Fruit fly (Drosophila melanogaster) whole organism, embryonic: ENCODE results near the gene Slu7.

Experiments used
- CG1024 ChIP-seq: fragments of 200-800 bp; sonication (Bioruptor generic); IDR thresholded peaks from 2 replicates; pipeline ENCODE4 v1.3.6; 2022; ENCODE audit warnings: missing biosample characterization, missing genetic modification characterization
- CG10267 ChIP-seq: fragments of 200-800 bp; sonication (Bioruptor generic); optimal IDR thresholded peaks from 2 replicates; lab custom pipeline; 2018; ENCODE audit warnings: missing biosample characterization, mild to moderate bottlenecking, missing genetic modification characterization, moderate library complexity
- CG10565 ChIP-seq: fragments of 200-800 bp; sonication (Bioruptor generic); optimal IDR thresholded peaks from 3 replicates; lab custom pipeline; 2016; ENCODE audit warnings: missing biosample characterization, mild to moderate bottlenecking, missing genetic modification characterization
- CG12769 ChIP-seq: fragments of 200-800 bp; sonication (Bioruptor generic); optimal IDR thresholded peaks from 2 replicates; lab custom pipeline; 2019; ENCODE audit warnings: missing biosample characterization, mild to moderate bottlenecking, missing genetic modification characterization, moderate library complexity
- CG13424 ChIP-seq: fragments of 200-800 bp; sonication (Bioruptor generic); optimal IDR thresholded peaks from 2 replicates; lab custom pipeline; 2019; ENCODE audit warnings: missing biosample characterization, mild to moderate bottlenecking, missing genetic modification characterization, moderate library complexity
- CG14965 ChIP-seq: fragments of 200-800 bp; sonication (Bioruptor generic); optimal IDR thresholded peaks from 2 replicates; lab custom pipeline; 2016; ENCODE audit warnings: missing biosample characterization, missing genetic modification characterization, borderline replicate concordance
- CG15073 ChIP-seq: fragments of 200-800 bp; sonication (Bioruptor generic); optimal IDR thresholded peaks from 2 replicates; lab custom pipeline; 2016; ENCODE audit warnings: missing biosample characterization, missing genetic modification characterization
- CG1603 ChIP-seq: fragments of 200-800 bp; sonication (Bioruptor generic); optimal IDR thresholded peaks from 2 replicates; lab custom pipeline; 2019; ENCODE audit warnings: missing biosample characterization, mild to moderate bottlenecking, missing genetic modification characterization, moderate library complexity
- CG17186 ChIP-seq: fragments of 200-800 bp; sonication (Bioruptor generic); optimal IDR thresholded peaks from 3 replicates; lab custom pipeline; 2017; ENCODE audit warnings: missing biosample characterization, missing genetic modification reagents, missing genetic modification characterization
- CG17612 ChIP-seq: fragments of 200-800 bp; sonication (Bioruptor generic); IDR thresholded peaks from 2 replicates; pipeline ENCODE4 v1.3.6; 2022; ENCODE audit warnings: missing biosample characterization, missing genetic modification characterization
- CG1832 ChIP-seq: fragments of 200-800 bp; sonication (Bioruptor generic); optimal IDR thresholded peaks from 2 replicates; lab custom pipeline; 2017; ENCODE audit warnings: missing biosample characterization, mild to moderate bottlenecking, missing genetic modification characterization, inconsistent platforms
- CG18476 ChIP-seq: fragments of 200-800 bp; sonication (Bioruptor generic); optimal IDR thresholded peaks from 2 replicates; lab custom pipeline; 2016; ENCODE audit warnings: missing biosample characterization, mild to moderate bottlenecking, missing genetic modification characterization
- CG2875 ChIP-seq: fragments of 200-800 bp; sonication (Bioruptor generic); optimal IDR thresholded peaks from 2 replicates; lab custom pipeline; 2017; ENCODE audit warnings: missing biosample characterization, mild to moderate bottlenecking, missing genetic modification characterization, missing genetic modification reagents
- CG43689 ChIP-seq: fragments of 200-800 bp; sonication (Bioruptor generic); IDR thresholded peaks from 2 replicates; pipeline ENCODE4 v1.3.6; 2022; ENCODE audit warnings: missing biosample characterization, missing genetic modification characterization
- CG4820 ChIP-seq: fragments of 200-800 bp; sonication (Bioruptor generic); optimal IDR thresholded peaks from 3 replicates; lab custom pipeline; 2016; ENCODE audit warnings: missing biosample characterization, missing genetic modification characterization
- CG6272 ChIP-seq: fragments of 200-800 bp; sonication (Bioruptor generic); IDR thresholded peaks from 2 replicates; pipeline ENCODE4 v1.3.6; 2022; ENCODE audit warnings: missing biosample characterization, missing genetic modification characterization
- CG6765 ChIP-seq: fragments of 200-800 bp; sonication (Bioruptor generic); optimal IDR thresholded peaks from 3 replicates; lab custom pipeline; 2017; ENCODE audit warnings: missing biosample characterization, mild to moderate bottlenecking, missing genetic modification characterization
- CG9817 ChIP-seq: fragments of 200-800 bp; sonication (Bioruptor generic); optimal IDR thresholded peaks from 2 replicates; lab custom pipeline; 2018; ENCODE audit warnings: missing biosample characterization, mild to moderate bottlenecking, missing genetic modification characterization, moderate library complexity
- CrebB ChIP-seq: fragments of 200-800 bp; sonication (Bioruptor generic); optimal IDR thresholded peaks from 3 replicates; lab custom pipeline; 2018; ENCODE audit warnings: missing biosample characterization, mild to moderate bottlenecking, missing genetic modification characterization
- Elba2 ChIP-seq: fragments of 200-800 bp; sonication (Bioruptor generic); optimal IDR thresholded peaks from 3 replicates; lab custom pipeline; 2016; ENCODE audit warnings: missing biosample characterization, missing genetic modification characterization
- Fer1 ChIP-seq: fragments of 200-800 bp; sonication (Bioruptor generic); optimal IDR thresholded peaks from 2 replicates; lab custom pipeline; 2017; ENCODE audit warnings: missing biosample characterization, mild to moderate bottlenecking, missing genetic modification characterization
- HHEX ChIP-seq: fragments of 200-800 bp; sonication (Bioruptor generic); optimal IDR thresholded peaks from 3 replicates; lab custom pipeline; 2017; ENCODE audit warnings: missing biosample characterization, mild to moderate bottlenecking, missing genetic modification characterization, missing genetic modification reagents
- Lpt ChIP-seq: fragments of >200 bp; optimal IDR thresholded peaks from 2 replicates; lab custom pipeline; 2018; ENCODE audit warnings: missing biosample characterization, missing genetic modification characterization
- NK7.1 ChIP-seq: fragments of 200-800 bp; sonication (Bioruptor generic); optimal IDR thresholded peaks from 3 replicates; lab custom pipeline; 2016; ENCODE audit warnings: missing biosample characterization, missing genetic modification characterization
- NfI ChIP-seq: fragments of 200-800 bp; sonication (Bioruptor generic); optimal IDR thresholded peaks from 3 replicates; lab custom pipeline; 2018; ENCODE audit warnings: missing biosample characterization, mild to moderate bottlenecking, missing genetic modification characterization, moderate library complexity
- PHDP ChIP-seq: fragments of 200-800 bp; sonication (Bioruptor generic); optimal IDR thresholded peaks from 3 replicates; lab custom pipeline; 2018; ENCODE audit warnings: missing biosample characterization, mild to moderate bottlenecking, missing genetic modification characterization, moderate library complexity
- Sox100B ChIP-seq: fragments of 200-800 bp; sonication (Bioruptor generic); optimal IDR thresholded peaks from 3 replicates; lab custom pipeline; 2018; ENCODE audit warnings: missing biosample characterization, mild to moderate bottlenecking, missing genetic modification characterization
- al ChIP-seq: fragments of 200-800 bp; sonication (Bioruptor generic); IDR thresholded peaks from 2 replicates; pipeline ENCODE4 v1.3.6; 2022; ENCODE audit warnings: missing biosample characterization, missing genetic modification characterization
- bab2 ChIP-seq: fragments of 200-800 bp; sonication (Bioruptor generic); optimal IDR thresholded peaks from 2 replicates; lab custom pipeline; 2016; ENCODE audit warnings: missing biosample characterization, missing genetic modification characterization
- bcd ChIP-seq: fragments of 200-800 bp; sonication (Bioruptor generic); optimal IDR thresholded peaks from 2 replicates; lab custom pipeline; 2017; ENCODE audit warnings: missing biosample characterization, mild to moderate bottlenecking, missing genetic modification characterization
- bowl ChIP-seq: fragments of 200-800 bp; sonication (Bioruptor generic); IDR thresholded peaks from 2 replicates; pipeline ENCODE4 v1.3.6; 2022; ENCODE audit warnings: missing biosample characterization, missing genetic modification characterization
- btn ChIP-seq: fragments of 200-800 bp; sonication (Bioruptor generic); optimal IDR thresholded peaks from 2 replicates; lab custom pipeline; 2016; ENCODE audit warnings: missing biosample characterization, missing genetic modification characterization
- cato ChIP-seq: fragments of 200-800 bp; sonication (Bioruptor generic); optimal IDR thresholded peaks from 2 replicates; lab custom pipeline; 2016; ENCODE audit warnings: missing biosample characterization, missing genetic modification characterization, borderline replicate concordance
- dm ChIP-seq: fragments of 200-800 bp; sonication (Bioruptor generic); optimal IDR thresholded peaks from 3 replicates; lab custom pipeline; 2016; ENCODE audit warnings: missing biosample characterization, missing genetic modification characterization
- eve ChIP-seq, 2 experiments: fragments of >200 bp; optimal IDR thresholded peaks; 2 replicates each; lab custom pipeline; 2017; ENCODE audit warnings: missing biosample characterization in 2 of 2, missing genetic modification characterization in 2 of 2
- ewg ChIP-seq: fragments of 200-800 bp; sonication (Bioruptor generic); optimal IDR thresholded peaks from 3 replicates; lab custom pipeline; 2017; ENCODE audit warnings: mild to moderate bottlenecking, missing biosample characterization, missing genetic modification reagents, missing genetic modification characterization
- fd102C ChIP-seq: fragments of 200-800 bp; sonication (Bioruptor generic); optimal IDR thresholded peaks from 2 replicates; lab custom pipeline; 2018; ENCODE audit warnings: missing biosample characterization, mild to moderate bottlenecking, missing genetic modification characterization, moderate library complexity
- fd64A ChIP-seq: fragments of 200-800 bp; sonication (Bioruptor generic); optimal IDR thresholded peaks from 3 replicates; lab custom pipeline; 2018; ENCODE audit warnings: missing biosample characterization, mild to moderate bottlenecking, missing genetic modification characterization
- mld ChIP-seq: fragments of 200-800 bp; sonication (Bioruptor generic); IDR thresholded peaks from 3 replicates; pipeline ENCODE4 v1.3.6; 2022; ENCODE audit warnings: missing biosample characterization, missing genetic modification characterization; ENCODE audit not compliant: partially characterized antibody
- nmo ChIP-seq: fragments of 200-800 bp; sonication (Bioruptor generic); optimal IDR thresholded peaks from 2 replicates; lab custom pipeline; 2018; ENCODE audit warnings: missing biosample characterization, mild to moderate bottlenecking, missing genetic modification characterization, moderate library complexity
- odd ChIP-seq: fragments of 200-800 bp; sonication (Bioruptor generic); optimal IDR thresholded peaks from 2 replicates; lab custom pipeline; 2017; ENCODE audit warnings: missing biosample characterization, mild to moderate bottlenecking, missing genetic modification characterization
- p53 ChIP-seq: fragments of 200-800 bp; sonication (Bioruptor generic); optimal IDR thresholded peaks from 2 replicates; lab custom pipeline; 2016; ENCODE audit warnings: missing biosample characterization, missing genetic modification characterization
- schlank ChIP-seq: fragments of 200-800 bp; sonication (Bioruptor generic); optimal IDR thresholded peaks from 2 replicates; lab custom pipeline; 2018; ENCODE audit warnings: missing biosample characterization, mild to moderate bottlenecking, missing genetic modification characterization
- so ChIP-seq: fragments of 200-800 bp; sonication (Bioruptor generic); IDR thresholded peaks from 3 replicates; pipeline ENCODE4 v1.3.6; 2022; ENCODE audit warnings: missing biosample characterization, missing genetic modification characterization
- stwl ChIP-seq: fragments of 200-800 bp; sonication (Bioruptor generic); optimal IDR thresholded peaks from 3 replicates; lab custom pipeline; 2018; ENCODE audit warnings: missing biosample characterization, mild to moderate bottlenecking, missing genetic modification characterization, moderate library complexity
- trem ChIP-seq: fragments of 200-800 bp; optimal IDR thresholded peaks from 3 replicates; lab custom pipeline; 2019; ENCODE audit warnings: missing biosample characterization, mild to moderate bottlenecking, missing genetic modification characterization, moderate library complexity
- unpg ChIP-seq: fragments of 200-800 bp; sonication (Bioruptor generic); optimal IDR thresholded peaks from 3 replicates; lab custom pipeline; 2018; ENCODE audit warnings: missing biosample characterization, mild to moderate bottlenecking, missing genetic modification characterization, moderate library complexity
- vnd ChIP-seq: fragments of 200-800 bp; sonication (Bioruptor generic); IDR thresholded peaks from 3 replicates; pipeline ENCODE4 v1.3.6; 2022; ENCODE audit warnings: missing biosample characterization, missing genetic modification characterization; ENCODE audit not compliant: partially characterized antibody
- vvl ChIP-seq: fragments of 200-800 bp; sonication (Bioruptor generic); IDR thresholded peaks from 2 replicates; pipeline ENCODE4 v1.3.6; 2022; ENCODE audit warnings: missing biosample characterization, missing genetic modification characterization

Gene Slu7

dm6 chr3R:29063207-29063920 lies 24.5 kb upstream of the Slu7 start (continued):
- peak; percentile 61 for TF ChIP-seq CG12769 (tag; lab: Kevin White, UChicago)
- peak; percentile 49 for TF ChIP-seq CG4820 (GFP tag; lab: Kevin White, UChicago)
- TF ChIP-seq al (GFP tag; lab: Robert Waterston, UW), result no peak
- no peak for TF ChIP-seq Lpt (GFP tag; lab: Kevin White, UChicago)
- TF ChIP-seq bowl, result no peak
- TF ChIP-seq fd102C (GFP tag; lab: Kevin White, UChicago), result no peak
- TF ChIP-seq dm (GFP tag; lab: Kevin White, UChicago), result peak; percentile 14
- TF ChIP-seq CG2875 (GFP tag; lab: Kevin White, UChicago), result peak; percentile 31
- no peak for TF ChIP-seq p53 (GFP tag; lab: Kevin White, UChicago)
- peak; percentile 75 for TF ChIP-seq nmo (GFP tag; lab: Kevin White, UChicago)
- TF ChIP-seq CG17612 (GFP tag; lab: Robert Waterston, UW), result no peak
- TF ChIP-seq trem, result peak; percentile 33
- TF ChIP-seq CG14965 (GFP tag; lab: Kevin White, UChicago), result no peak
- TF ChIP-seq CG43689, result no peak
- peak; percentile 73 for TF ChIP-seq CG18476 (GFP tag; lab: Kevin White, UChicago)
- TF ChIP-seq CG1832, result peak; percentile 87
- TF ChIP-seq btn (GFP tag; lab: Kevin White, UChicago), result peak; percentile 10
- peak; percentile 3 for TF ChIP-seq CG17186
- peak; percentile 79 for TF ChIP-seq CG6272
- peak; percentile 80 for TF ChIP-seq unpg (GFP tag; lab: Kevin White, UChicago)
- TF ChIP-seq schlank (tag; lab: Kevin White, UChicago), result no peak
- TF ChIP-seq NK7.1 (GFP tag; lab: Kevin White, UChicago), result peak; percentile 22
- peak; percentile 80 for TF ChIP-seq CG10267 (tag; lab: Kevin White, UChicago)
- TF ChIP-seq fd64A (GFP tag; lab: Kevin White, UChicago), result no peak
- no peak for TF ChIP-seq vnd (GFP tag; lab: Robert Waterston, UW)
- TF ChIP-seq so (GFP tag; lab: Robert Waterston, UW), result no peak
- TF ChIP-seq CG13424, result peak; percentile 85
- TF ChIP-seq Sox100B (GFP tag; lab: Kevin White, UChicago), result peak; percentile 85
- peak; percentile 22 for TF ChIP-seq stwl
- peak; percentile 57 for TF ChIP-seq HHEX
- TF ChIP-seq bab2 (GFP tag; lab: Kevin White, UChicago), result peak; percentile 52
- peak; percentile 61 for TF ChIP-seq Fer1
- TF ChIP-seq CG1603 (tag; lab: Kevin White, UChicago), result peak; percentile 64
- peak; percentile 64 for TF ChIP-seq odd
- TF ChIP-seq CrebB (tag; lab: Kevin White, UChicago), result no peak
- TF ChIP-seq CG1024 (GFP tag; lab: Robert Waterston, UW), result no peak
- TF ChIP-seq bcd, result peak; percentile 70
- no peak for TF ChIP-seq eve (GFP tag; optimal IDR thresholded peaks at IDR 0.05; lab: Kevin White, UChicago)
- no peak for TF ChIP-seq mld
- TF ChIP-seq CG6765 (GFP tag; lab: Kevin White, UChicago), result peak; percentile 55
- no peak for TF ChIP-seq CG15073 (GFP tag; lab: Kevin White, UChicago)
- no peak for TF ChIP-seq Elba2 (GFP tag; lab: Kevin White, UChicago)
- peak; percentile 82 for TF ChIP-seq PHDP (tag; lab: Kevin White, UChicago)
- TF ChIP-seq NfI (GFP tag; lab: Kevin White, UChicago), result peak; percentile 78
- TF ChIP-seq ewg (GFP tag; lab: Kevin White, UChicago), result peak; percentile 12
- TF ChIP-seq CG10565 (GFP tag; lab: Kevin White, UChicago), result no peak
- TF ChIP-seq cato (GFP tag; lab: Kevin White, UChicago), result no peak
- peak; percentile 85 for TF ChIP-seq CG9817
- no peak for TF ChIP-seq vvl (GFP tag; lab: Robert Waterston, UW)
